Fruit fly (Drosophila melanogaster) whole organism, larva: ENCODE data around the gene Tailor.
A peak's percentile ranks its signal among the peaks of the same experiment; 100 is the strongest.

Source experiments
- noc ChIP-seq: fragments of 200-800 bp; sonication (Bioruptor generic); optimal IDR thresholded peaks from 3 replicates; lab custom pipeline; 2019; ENCODE audit warnings: missing biosample characterization, mild to moderate bottlenecking, missing genetic modification characterization, moderate library complexity

Tailor gene

DNA sequence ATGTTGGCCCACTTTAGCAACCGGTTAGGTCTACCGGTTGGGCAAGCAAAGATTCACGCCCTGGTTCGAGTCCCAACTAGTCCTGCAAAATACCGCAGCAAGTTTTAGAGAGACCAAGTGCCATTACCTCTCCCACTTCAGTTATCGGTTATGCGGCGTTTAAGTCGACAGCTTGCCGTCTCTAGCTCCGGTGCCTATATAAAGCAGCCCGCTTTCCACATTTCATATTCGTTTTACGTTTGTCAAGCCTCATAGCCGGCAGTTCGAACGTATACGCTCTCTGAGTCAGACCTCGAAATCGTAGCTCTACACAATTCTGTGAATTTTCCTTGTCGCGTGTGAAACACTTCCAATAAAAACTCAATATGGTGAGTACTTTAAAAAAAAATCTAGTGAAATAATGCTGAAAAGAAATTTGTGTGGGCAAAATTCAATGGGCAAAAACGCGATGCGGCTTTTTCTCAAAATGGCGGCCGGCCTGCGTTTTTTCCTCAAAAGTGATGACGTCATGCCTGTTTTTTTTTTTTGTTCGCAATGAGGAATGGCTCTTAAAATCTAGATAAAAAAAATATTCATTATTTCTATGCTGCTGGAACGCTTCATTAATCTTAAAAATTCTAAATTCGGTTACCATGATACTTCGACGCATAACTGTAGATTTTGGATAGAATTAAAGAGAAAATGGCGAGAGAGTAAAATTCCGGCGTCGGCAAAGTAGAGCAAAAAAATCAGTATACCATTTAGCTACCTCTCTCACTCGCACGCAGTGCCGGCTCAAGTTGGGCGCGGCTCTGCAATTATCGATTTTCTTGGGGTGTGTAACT is 706 bp upstream of the Tailor start, which contains the start of gene alphaTub84B:
TSS of gene alphaTub84B (plus strand) at position 223 of the 824 bp plus-strand sequence.
- TF ChIP-seq noc: peak; percentile 66

dm6 chr3R:7085455-7085854 is 428 bp downstream of the Tailor start:
- TF ChIP-seq noc: no peak

- TF ChIP-seq noc: no peak
Measured at dm6 chr3R:7083750-7084149, 2.1 kb downstream of the Tailor start.

dm6 chr3R:7081972-7082371 is 3.9 kb downstream of the Tailor start, which contains the start of gene Dpck:
Gene Dpck, plus strand, starts transcription at chr3R:7082182.
- no peak for TF ChIP-seq noc

DNA sequence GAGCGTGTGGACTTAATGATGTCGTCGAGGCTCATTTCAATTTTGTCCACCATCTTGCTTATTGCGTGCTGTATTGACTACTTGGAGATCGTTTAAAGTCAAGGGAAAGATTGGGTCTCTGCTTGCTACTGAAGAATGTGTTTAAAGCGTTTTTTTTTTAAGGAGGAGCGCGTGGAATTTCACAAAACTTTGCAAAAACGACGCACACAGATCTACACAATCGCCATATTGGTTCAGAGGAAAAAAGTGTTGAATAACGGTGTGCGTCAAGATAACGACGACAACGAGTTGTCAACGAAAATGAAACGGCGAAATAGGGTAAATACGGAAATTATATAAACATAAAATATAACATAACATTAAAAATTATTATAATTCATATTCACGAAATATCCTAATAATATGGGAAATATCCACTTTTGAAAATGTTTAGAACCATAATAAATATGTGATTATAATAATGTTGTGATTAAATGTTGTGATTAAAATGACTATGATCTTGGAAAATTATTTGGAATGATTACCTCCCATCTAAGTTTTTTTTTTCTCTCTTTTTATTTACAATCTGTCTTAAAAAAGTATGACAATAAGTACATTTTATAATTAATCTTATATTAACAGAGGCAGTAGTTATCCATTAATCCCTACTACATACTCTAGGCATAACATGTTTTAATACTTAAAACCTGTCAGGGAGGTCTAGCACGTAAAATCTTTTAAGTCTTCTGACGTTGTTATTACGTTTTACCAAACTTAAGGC is 5.5 kb downstream of the Tailor start, which contains the start of gene Ref1:
TSS of gene Ref1 (minus strand) at position 231 of the 760 bp plus-strand sequence.
- TF ChIP-seq noc: no peak

dm6 chr3R:7079718-7080117 is 6.2 kb downstream of the Tailor start:
- no peak for TF ChIP-seq noc

DNA sequence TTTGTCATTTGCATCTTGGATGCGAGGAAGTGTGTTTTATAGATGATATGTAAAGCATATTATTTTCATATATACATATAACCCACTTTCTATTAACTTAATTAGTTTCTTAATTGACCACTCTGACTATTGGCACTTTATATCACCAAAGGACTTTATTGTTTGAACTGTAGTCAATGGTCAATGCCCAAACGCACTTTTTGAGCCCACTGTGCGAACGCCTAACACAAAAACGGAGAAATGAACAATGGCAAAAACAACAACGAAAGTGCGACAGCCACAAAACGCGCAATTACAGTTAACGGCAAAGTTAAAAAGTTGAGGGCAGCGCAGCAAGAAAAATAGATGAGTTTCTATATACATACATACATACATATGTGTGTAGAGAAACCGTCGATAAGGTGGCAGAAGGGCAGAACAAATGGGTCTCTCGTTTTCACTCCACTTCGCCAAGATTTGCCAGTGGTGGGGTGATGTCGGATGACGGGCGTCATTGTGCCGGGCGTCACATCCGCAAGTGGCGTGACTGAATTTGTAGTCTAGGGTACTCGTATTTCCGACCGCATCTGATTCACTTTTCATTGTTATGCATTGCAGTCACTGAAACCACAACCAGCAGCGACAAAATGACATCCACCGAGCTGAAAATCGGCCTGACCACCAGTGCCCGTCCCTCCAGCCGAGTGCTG is 9.4 kb downstream of the Tailor start:
- no peak for TF ChIP-seq noc

- peak; percentile 92 for TF ChIP-seq noc
Measured at dm6 chr3R:7075712-7076183, 10.1 kb downstream of the Tailor start.

DNA sequence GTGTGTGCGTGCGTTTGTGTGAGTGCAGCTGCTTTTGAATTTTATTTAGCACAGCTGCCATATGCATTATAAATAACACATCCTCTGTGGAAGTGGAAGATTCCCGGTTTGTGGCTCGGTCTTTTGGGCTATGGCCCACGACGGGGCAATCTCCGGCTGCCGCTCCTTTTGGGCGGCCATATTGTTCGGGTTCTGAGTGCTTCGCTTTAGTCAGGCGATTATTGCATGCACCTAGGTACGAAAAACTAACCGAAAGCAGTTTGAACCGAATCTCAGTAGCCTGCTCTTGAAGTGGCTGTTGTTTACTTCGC is 10.8 kb downstream of the Tailor start:
- TF ChIP-seq noc: no peak

DNA sequence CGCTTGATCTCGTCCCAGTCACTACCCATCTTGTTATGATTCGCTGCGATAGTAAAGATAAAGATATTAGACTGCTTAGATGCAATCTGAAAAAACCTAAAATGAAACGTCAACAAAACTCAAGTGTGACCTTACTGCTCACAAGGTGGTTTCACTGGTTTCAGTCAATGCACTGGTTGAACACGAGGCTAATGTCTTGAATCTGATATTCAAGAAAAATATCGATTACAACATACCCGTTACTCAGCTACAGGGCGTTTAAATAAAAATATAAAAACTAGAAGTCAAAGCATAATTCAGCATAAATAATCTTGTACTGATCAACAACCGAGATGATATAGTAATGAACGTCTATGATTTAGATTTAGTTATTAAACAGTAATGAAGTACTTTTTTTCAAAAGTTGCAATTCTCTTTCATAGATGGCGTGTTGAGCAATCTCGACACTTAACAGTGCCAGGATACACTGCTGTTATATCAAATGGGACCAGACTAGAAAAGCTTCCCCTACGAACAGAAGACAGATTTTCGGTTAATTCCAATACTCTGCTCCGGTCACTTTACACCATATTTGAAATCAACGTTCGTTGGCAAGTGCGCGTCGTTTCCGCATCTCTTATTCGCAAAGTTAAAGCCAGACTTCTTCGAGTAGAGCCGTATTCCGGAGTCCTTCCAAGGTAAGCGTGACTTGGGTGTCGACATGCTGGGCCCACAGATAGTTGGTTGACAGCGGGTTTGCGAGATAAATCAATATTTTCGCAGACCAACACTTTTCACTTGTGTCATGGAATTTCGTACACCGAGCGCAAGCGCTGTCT is 11.4 kb downstream of the Tailor start, which contains the start of the genes Ufl1 and CG1943:
TSS of gene Ufl1 (minus strand) at position 156 of the 818 bp plus-strand sequence.
TSS of gene CG1943 (plus strand) at position 563 of the 818 bp plus-strand sequence.
- TF ChIP-seq noc: no peak

dm6 chr3R:7067092-7067491 is 18.8 kb downstream of the Tailor start, which contains the start of the genes CG1105 and CG1965:
Gene CG1105, minus strand, starts transcription at chr3R:7067136.
Gene CG1965, plus strand, starts transcription at chr3R:7067401.
- peak; percentile 81 for TF ChIP-seq noc

- TF ChIP-seq noc: no peak
Measured at dm6 chr3R:7066267-7066666, 19.6 kb downstream of the Tailor start.

DNA sequence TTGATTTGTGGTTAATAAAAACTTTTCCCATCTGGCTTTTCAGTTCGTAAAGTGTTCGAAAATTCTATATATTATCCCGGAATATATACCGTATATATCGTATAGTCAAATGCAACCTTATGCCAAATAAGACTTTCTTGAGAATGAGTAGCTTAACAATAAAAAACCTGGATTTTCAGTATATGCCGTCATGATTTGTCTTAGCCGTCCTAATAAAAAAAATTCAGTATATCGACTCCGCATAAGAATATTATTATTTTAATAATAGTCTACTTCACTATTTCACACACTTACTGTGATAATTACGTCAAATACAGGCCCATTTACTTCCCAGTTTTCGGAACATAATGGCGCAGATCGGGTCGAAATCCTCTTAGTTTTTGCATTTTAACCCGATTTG is 24.0 kb downstream of the Tailor start, which contains the start of gene Mst84B:
TSS of gene Mst84B (plus strand) at position 301 of the 400 bp plus-strand sequence.
- no peak for TF ChIP-seq noc

DNA sequence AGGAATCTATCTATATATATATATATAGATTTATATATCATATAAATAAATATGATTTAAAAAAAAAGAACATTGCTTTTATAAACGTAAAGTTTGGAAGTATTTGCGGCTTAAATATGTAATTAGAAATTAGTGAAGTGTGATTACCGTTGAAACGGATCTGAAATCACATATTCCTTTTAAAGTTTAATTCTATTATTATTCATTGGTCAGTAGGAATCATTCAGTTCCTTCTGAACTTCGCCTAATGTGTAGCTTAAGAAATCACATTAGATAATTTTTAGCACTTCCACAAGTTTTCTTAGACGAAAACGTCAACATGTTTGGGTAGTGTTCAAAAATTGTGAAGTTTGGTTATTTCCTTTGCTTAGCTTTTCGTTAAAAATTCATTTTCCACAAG is 25.4 kb downstream of the Tailor start, which contains the start of gene djl:
TSS of gene djl (plus strand) at position 301 of the 400 bp plus-strand sequence.
- no peak for TF ChIP-seq noc

DNA sequence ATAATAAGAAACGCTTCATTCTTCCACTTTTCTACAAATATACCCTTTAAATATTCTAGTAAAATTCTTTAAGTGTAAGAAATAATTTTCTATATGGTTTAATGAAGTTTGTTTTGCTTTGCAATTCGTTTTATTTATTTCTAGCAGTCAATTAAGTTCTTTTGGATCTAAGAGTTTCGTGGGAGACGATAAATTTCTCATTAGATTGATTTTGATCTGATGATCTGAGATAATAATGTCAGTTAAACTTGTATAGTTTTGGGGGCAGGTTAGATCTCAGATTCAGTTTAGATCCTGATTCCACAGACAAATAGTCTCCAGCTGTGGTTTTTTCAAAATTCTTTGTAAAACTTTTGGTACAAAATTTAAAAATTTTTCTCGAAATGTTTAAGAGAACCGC is 26.9 kb downstream of the Tailor start, which contains the start of gene dj:
TSS of gene dj (plus strand) at position 301 of the 400 bp plus-strand sequence.
- no peak for TF ChIP-seq noc
